Fruit fly (Drosophila melanogaster) whole organism, pupa: ENCODE measurements around the gene CG4793.

Experiments
- CG8159 ChIP-seq: fragments of 200-800 bp; sonication (Bioruptor generic); optimal IDR thresholded peaks from 3 replicates; lab custom pipeline; 2018; ENCODE audit warnings: missing biosample characterization, mild to moderate bottlenecking, missing genetic modification characterization, moderate library complexity
- Pif1B ChIP-seq: fragments of 200-800 bp; sonication (Bioruptor generic); optimal IDR thresholded peaks from 3 replicates; lab custom pipeline; 2016; ENCODE audit warnings: missing biosample characterization, missing genetic modification characterization

DNA sequence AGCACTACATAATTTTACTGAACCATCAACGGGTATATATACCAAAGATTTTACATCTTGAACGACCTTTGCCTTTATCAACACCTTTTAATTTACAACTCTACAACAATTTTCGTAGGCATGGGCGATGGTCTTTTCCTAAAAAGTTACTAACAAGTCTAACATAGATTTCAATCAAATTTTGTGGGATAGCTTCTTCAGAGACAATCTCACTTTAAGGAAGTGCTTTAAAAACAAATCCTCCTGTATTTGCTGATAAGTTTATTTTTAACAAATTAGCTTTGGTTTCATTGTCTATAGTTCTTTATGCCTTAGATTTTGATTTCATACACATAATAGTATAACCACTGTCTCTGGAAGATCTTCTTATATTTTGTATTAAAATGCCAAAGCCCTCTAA, 34.4 kb downstream of the CG4793 start, which contains the start of gene CG18063:
- TF ChIP-seq CG8159 (tag; lab: Kevin White, UChicago) = no peak
- no peak for TF ChIP-seq Pif1B (GFP tag; lab: Kevin White, UChicago)
